Fruit fly (Drosophila melanogaster): ENCODE results near the gene can.

DNA sequence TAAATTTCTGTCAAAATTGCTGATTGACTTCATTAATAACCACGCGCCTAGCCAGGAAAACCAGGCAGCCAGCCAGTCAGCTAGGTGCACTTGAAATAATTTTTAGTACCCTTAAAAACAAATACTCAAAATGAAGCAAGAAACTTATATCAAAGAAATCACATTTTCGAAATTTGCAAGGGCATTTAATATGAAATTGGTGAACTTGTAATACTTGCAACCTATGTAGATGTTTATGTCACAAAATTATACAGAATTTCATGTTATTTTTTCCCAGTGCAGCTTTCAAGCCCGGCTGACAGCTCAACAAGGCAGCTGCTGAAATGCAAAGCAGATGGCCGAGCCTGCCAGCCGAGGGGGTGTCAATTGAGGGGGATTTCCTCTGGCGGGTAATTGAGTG is 48.0 kb upstream of the can start:
- no peak for TF ChIP-seq psq (optimal IDR thresholded peaks at IDR 0.05)
- no peak for TF ChIP-seq pan (optimal IDR thresholded peaks at IDR 0.05)
- no peak for TF ChIP-seq CG8478 (optimal IDR thresholded peaks at IDR 0.05)
- no peak for TF ChIP-seq usp (GFP tag; optimal IDR thresholded peaks at IDR 0.05)
